Fruit fly (Drosophila melanogaster) whole organism, embryonic: Measurements from ENCODE around the gene CG46523.

ENCODE experiments used
- Abd-B ChIP-seq: fragments of 200-800 bp; sonication (Bioruptor generic); optimal IDR thresholded peaks from 2 replicates; lab custom pipeline; 2018; ENCODE audit warnings: missing biosample characterization, mild to moderate bottlenecking, missing genetic modification characterization, moderate library complexity
- BEAF-32 ChIP-seq: fragments of 200-800 bp; sonication (Bioruptor generic); optimal IDR thresholded peaks from 3 replicates; lab custom pipeline; 2017; ENCODE audit warnings: missing biosample characterization, missing genetic modification characterization, mild to moderate bottlenecking, moderate library complexity, missing genetic modification reagents
- CG10321 ChIP-seq: fragments of 200-800 bp; sonication (Bioruptor generic); IDR thresholded peaks from 2 replicates; pipeline ENCODE4 v1.3.6; 2022; ENCODE audit warnings: missing biosample characterization, missing genetic modification characterization
- CG11085 ChIP-seq: fragments of 200-800 bp; sonication (Bioruptor generic); IDR thresholded peaks from 2 replicates; pipeline ENCODE4 v1.3.6; 2022; ENCODE audit warnings: missing biosample characterization, missing genetic modification characterization
- CG1529 ChIP-seq: fragments of 200-800 bp; sonication (Bioruptor generic); optimal IDR thresholded peaks from 3 replicates; lab custom pipeline; 2018; ENCODE audit warnings: missing biosample characterization, missing genetic modification characterization
- CG15601 ChIP-seq: fragments of 200-800 bp; sonication (Bioruptor generic); optimal IDR thresholded peaks from 3 replicates; lab custom pipeline; 2019; ENCODE audit warnings: missing biosample characterization, mild to moderate bottlenecking, missing genetic modification characterization, moderate library complexity
- CG17186 ChIP-seq: fragments of 200-800 bp; sonication (Bioruptor generic); optimal IDR thresholded peaks from 3 replicates; lab custom pipeline; 2017; ENCODE audit warnings: missing biosample characterization, missing genetic modification reagents, missing genetic modification characterization
- CG17802 ChIP-seq: fragments of 200-800 bp; sonication (Bioruptor generic); optimal IDR thresholded peaks from 2 replicates; lab custom pipeline; 2018; ENCODE audit warnings: missing biosample characterization, mild to moderate bottlenecking, missing genetic modification characterization, moderate library complexity
- CG30431 ChIP-seq: fragments of 200-800 bp; sonication (Bioruptor generic); optimal IDR thresholded peaks from 2 replicates; lab custom pipeline; 2017; ENCODE audit warnings: missing biosample characterization, missing genetic modification characterization
- CG3838 ChIP-seq: fragments of 200-800 bp; sonication (Bioruptor generic); optimal IDR thresholded peaks from 3 replicates; lab custom pipeline; 2016; ENCODE audit warnings: missing biosample characterization, missing genetic modification characterization
- CG5953 ChIP-seq: fragments of 200-800 bp; sonication (Bioruptor generic); IDR thresholded peaks from 2 replicates; pipeline ENCODE4 v1.3.6; 2022; ENCODE audit warnings: missing biosample characterization, missing genetic modification characterization
- CG7786 ChIP-seq: fragments of 200-800 bp; sonication (Bioruptor generic); optimal IDR thresholded peaks from 2 replicates; lab custom pipeline; 2016; ENCODE audit warnings: missing biosample characterization, missing genetic modification characterization
- CG8089 ChIP-seq: fragments of 200-800 bp; sonication (Bioruptor generic); optimal IDR thresholded peaks from 3 replicates; lab custom pipeline; 2016; ENCODE audit warnings: missing biosample characterization, missing genetic modification characterization
- CG9727 ChIP-seq: fragments of 200-800 bp; sonication (Bioruptor generic); optimal IDR thresholded peaks from 3 replicates; lab custom pipeline; 2017; ENCODE audit warnings: missing biosample characterization, mild to moderate bottlenecking, missing genetic modification characterization
- Dll ChIP-seq: fragments of 200-800 bp; sonication (Bioruptor generic); IDR thresholded peaks from 4 replicates; pipeline ENCODE4 v1.3.6; 2022; ENCODE audit warnings: missing biosample characterization, missing genetic modification characterization; ENCODE audit not compliant: partially characterized antibody
- ERR ChIP-seq: fragments of 200-800 bp; sonication (Bioruptor generic); optimal IDR thresholded peaks from 2 replicates; lab custom pipeline; 2016; ENCODE audit warnings: missing biosample characterization, missing genetic modification characterization
- Eip74EF ChIP-seq, 2 experiments: fragments of 200-800 bp in 1 of 2; fragments of >200 bp in 1 of 2; sonication (Bioruptor generic) in 1 of 2; optimal IDR thresholded peaks; 2 replicates each; lab custom pipeline; 2017 to 2019; ENCODE audit warnings: missing biosample characterization in 2 of 2, missing genetic modification characterization in 2 of 2, mild to moderate bottlenecking in 1 of 2, moderate library complexity in 1 of 2
- Fer2 ChIP-seq: fragments of 200-800 bp; sonication (Bioruptor generic); optimal IDR thresholded peaks from 2 replicates; lab custom pipeline; 2018; ENCODE audit warnings: missing biosample characterization, mild to moderate bottlenecking, missing genetic modification characterization, moderate library complexity
- HLH3B ChIP-seq: fragments of 200-800 bp; sonication (Bioruptor generic); IDR thresholded peaks from 2 replicates; pipeline ENCODE4 v1.3.6; 2022; ENCODE audit warnings: missing biosample characterization, missing genetic modification characterization
- HLH54F ChIP-seq: fragments of 200-800 bp; sonication (Bioruptor generic); optimal IDR thresholded peaks from 3 replicates; lab custom pipeline; 2016; ENCODE audit warnings: missing biosample characterization, missing genetic modification characterization
- Hey ChIP-seq: fragments of 200-800 bp; sonication (Bioruptor generic); optimal IDR thresholded peaks from 3 replicates; lab custom pipeline; 2018; ENCODE audit warnings: missing biosample characterization, mild to moderate bottlenecking, missing genetic modification characterization
- Hr78 ChIP-seq, 2 experiments: fragments of 200-800 bp in 1 of 2; fragments of >200 bp in 1 of 2; sonication (Bioruptor generic) in 1 of 2; optimal IDR thresholded peaks; 2 replicates each; lab custom pipeline; 2017 to 2019; ENCODE audit warnings: missing biosample characterization in 2 of 2, missing genetic modification characterization in 2 of 2, mild to moderate bottlenecking in 1 of 2, moderate library complexity in 1 of 2
- MTF-1 ChIP-seq: fragments of 200-800 bp; sonication (Bioruptor generic); optimal IDR thresholded peaks from 2 replicates; lab custom pipeline; 2018; ENCODE audit warnings: missing biosample characterization, mild to moderate bottlenecking, missing genetic modification characterization, borderline replicate concordance
- NC2β ChIP-seq: fragments of 200-800 bp; sonication (Bioruptor generic); optimal IDR thresholded peaks from 2 replicates; lab custom pipeline; 2016; ENCODE audit warnings: missing biosample characterization, missing genetic modification characterization
- Nf-YC ChIP-seq: fragments of 200-800 bp; optimal IDR thresholded peaks from 3 replicates; lab custom pipeline; 2019; ENCODE audit warnings: missing biosample characterization, mild to moderate bottlenecking, missing genetic modification characterization, moderate library complexity
- Optix ChIP-seq: fragments of 200-800 bp; sonication (Bioruptor generic); IDR thresholded peaks from 3 replicates; pipeline ENCODE4 v1.3.6; 2022; ENCODE audit warnings: missing biosample characterization, missing genetic modification characterization
- Sry-β ChIP-seq: fragments of 200-800 bp; sonication (Bioruptor generic); optimal IDR thresholded peaks from 2 replicates; lab custom pipeline; 2018; ENCODE audit warnings: missing biosample characterization, mild to moderate bottlenecking, missing genetic modification characterization, moderate library complexity
- Usf ChIP-seq: fragments of 200-800 bp; sonication (Bioruptor generic); optimal IDR thresholded peaks from 2 replicates; lab custom pipeline; 2017; ENCODE audit warnings: missing genotype, missing biosample characterization, missing genetic modification characterization
- bowl ChIP-seq: fragments of 200-800 bp; sonication (Bioruptor generic); IDR thresholded peaks from 2 replicates; pipeline ENCODE4 v1.3.6; 2022; ENCODE audit warnings: missing biosample characterization, missing genetic modification characterization
- br ChIP-seq: fragments of >200 bp; optimal IDR thresholded peaks from 2 replicates; lab custom pipeline; 2017
- caup ChIP-seq: fragments of 200-800 bp; sonication (Bioruptor generic); optimal IDR thresholded peaks from 3 replicates; lab custom pipeline; 2017; ENCODE audit warnings: missing biosample characterization, mild to moderate bottlenecking, missing genetic modification characterization, moderate library complexity; ENCODE audit not compliant: severe bottlenecking
- danr ChIP-seq: fragments of 200-800 bp; sonication (Bioruptor generic); IDR thresholded peaks from 2 replicates; pipeline ENCODE4 v1.3.6; 2022; ENCODE audit warnings: missing biosample characterization, missing genetic modification characterization
- dmrt11E ChIP-seq: fragments of 200-800 bp; sonication (Bioruptor generic); optimal IDR thresholded peaks from 3 replicates; lab custom pipeline; 2018; ENCODE audit warnings: missing biosample characterization, mild to moderate bottlenecking, missing genetic modification characterization, moderate library complexity
- dpn ChIP-seq, 2 experiments: fragments of 200-800 bp; sonication (Bioruptor generic); optimal IDR thresholded peaks; 3 replicates each; lab custom pipeline; 2016; ENCODE audit warnings: missing biosample characterization in 2 of 2, missing genetic modification characterization in 2 of 2
- gcm ChIP-seq: fragments of 200-800 bp; sonication (Bioruptor generic); optimal IDR thresholded peaks from 2 replicates; lab custom pipeline; 2019; ENCODE audit warnings: missing biosample characterization, mild to moderate bottlenecking, missing genetic modification characterization, moderate library complexity
- gem ChIP-seq: fragments of 200-800 bp; sonication (Bioruptor generic); optimal IDR thresholded peaks from 2 replicates; lab custom pipeline; 2019; ENCODE audit warnings: missing biosample characterization, mild to moderate bottlenecking, missing genetic modification characterization, moderate library complexity
- grn ChIP-seq: fragments of 200-800 bp; sonication (Bioruptor generic); optimal IDR thresholded peaks from 3 replicates; lab custom pipeline; 2017; ENCODE audit warnings: missing biosample characterization, missing genetic modification characterization
- knrl ChIP-seq: fragments of 200-800 bp; sonication (Bioruptor generic); IDR thresholded peaks from 3 replicates; pipeline ENCODE4 v1.3.6; 2022; ENCODE audit warnings: missing biosample characterization, missing genetic modification characterization; ENCODE audit not compliant: partially characterized antibody
- phol ChIP-seq: fragments of 200-800 bp; sonication (Bioruptor generic); optimal IDR thresholded peaks from 3 replicates; lab custom pipeline; 2018; ENCODE audit warnings: missing biosample characterization, mild to moderate bottlenecking, missing genetic modification characterization, moderate library complexity
- salm ChIP-seq: fragments of 200-800 bp; sonication (Bioruptor generic); optimal IDR thresholded peaks from 2 replicates; lab custom pipeline; 2018; ENCODE audit warnings: missing biosample characterization, mild to moderate bottlenecking, missing genetic modification characterization
- tap ChIP-seq: fragments of 200-800 bp; optimal IDR thresholded peaks from 3 replicates; lab custom pipeline; 2019; ENCODE audit warnings: missing biosample characterization, mild to moderate bottlenecking, missing genetic modification characterization, moderate library complexity
- tio ChIP-seq: fragments of 200-800 bp; sonication (Bioruptor generic); optimal IDR thresholded peaks from 2 replicates; lab custom pipeline; 2017; ENCODE audit warnings: missing biosample characterization, missing genetic modification characterization, inconsistent platforms
- tll ChIP-seq, 2 experiments: fragments of 200-800 bp in 1 of 2; fragments of >200 bp in 1 of 2; sonication (Bioruptor generic) in 1 of 2; optimal IDR thresholded peaks; 2 replicates each; lab custom pipeline; 2017 to 2019; ENCODE audit warnings: missing biosample characterization in 2 of 2, missing genetic modification characterization in 2 of 2, mild to moderate bottlenecking in 1 of 2, moderate library complexity in 1 of 2
- trh ChIP-seq: fragments of 200-800 bp; sonication (Bioruptor generic); optimal IDR thresholded peaks from 2 replicates; lab custom pipeline; 2016; ENCODE audit warnings: missing biosample characterization, missing genetic modification characterization
- z ChIP-seq: fragments of 200-800 bp; sonication (Bioruptor generic); IDR thresholded peaks from 3 replicates; pipeline ENCODE4 v1.3.6; 2022; ENCODE audit warnings: missing biosample characterization, missing genetic modification characterization

Gene CG46523

DNA sequence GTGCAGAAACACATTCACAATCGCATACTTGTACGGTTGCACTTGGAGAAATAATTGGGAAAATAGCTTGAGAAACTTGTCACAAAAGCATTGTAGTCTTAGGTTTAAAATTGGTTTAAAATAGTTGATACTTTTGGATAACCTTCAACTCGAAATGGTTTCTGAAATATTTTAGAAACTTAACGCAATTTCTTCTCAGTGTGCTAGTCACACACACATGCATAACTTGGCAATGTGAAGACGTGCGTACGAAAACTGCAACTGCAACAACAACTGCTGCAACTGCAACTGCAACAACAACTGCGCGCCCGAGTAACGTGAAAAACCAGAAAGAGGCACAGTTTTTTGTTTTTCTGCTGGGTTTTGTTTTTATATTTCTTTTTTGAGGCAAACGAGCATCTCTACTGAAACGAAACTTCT, 52.8 kb downstream of the CG46523 start (continued):
- TF ChIP-seq NC2β (GFP tag; lab: Kevin White, UChicago) (peak; percentile 83), CG30431 (GFP tag; lab: Kevin White, UChicago) (peak; percentile 76), Eip74EF (GFP tag; optimal IDR thresholded peaks at IDR 0.05; lab: Kevin White, UChicago) (peak in 1 of 2 experiments; percentile 66), Sry-β (GFP tag; lab: Kevin White, UChicago) (peak; percentile 1), Usf (GFP tag; lab: Kevin White, UChicago) (peak; percentile 61), br (no peak), gem (tag; lab: Kevin White, UChicago) (peak; percentile 90), Nf-YC (tag; lab: Kevin White, UChicago) (peak; percentile 18), HLH54F (GFP tag; lab: Kevin White, UChicago) (peak; percentile 42), trh (GFP tag; lab: Kevin White, UChicago) (peak; percentile 74), gcm (GFP tag; lab: Kevin White, UChicago) (peak; percentile 59), phol (peak; percentile 93), Dll (GFP tag; lab: Robert Waterston, UW) (no peak), CG10321 (peak; percentile 49; the same call in 1 of the 2 replicates), dpn (GFP tag; optimal IDR thresholded peaks at IDR 0.05; lab: Kevin White, UChicago) (peak; percentile 76 to 84), CG7786 (peak; percentile 76), tll (GFP tag; optimal IDR thresholded peaks at IDR 0.05; lab: Kevin White, UChicago) (peak in 1 of 2 experiments; percentile 36), ERR (peak; percentile 37), CG9727 (GFP tag; lab: Kevin White, UChicago) (peak; percentile 91), caup (GFP tag; lab: Kevin White, UChicago) (peak; percentile 40), CG5953 (GFP tag; lab: Robert Waterston, UW) (peak; percentile 77), MTF-1 (GFP tag; lab: Kevin White, UChicago) (peak; percentile 82), salm (tag; lab: Kevin White, UChicago) (peak; percentile 69), CG8089 (GFP tag; lab: Kevin White, UChicago) (peak; percentile 79), tap (tag; lab: Kevin White, UChicago) (peak; percentile 90), CG3838 (GFP tag; lab: Kevin White, UChicago) (peak; percentile 57), CG1529 (GFP tag; lab: Kevin White, UChicago) (peak; percentile 81), tio (GFP tag; lab: Kevin White, UChicago) (peak; percentile 77), grn (GFP tag; lab: Kevin White, UChicago) (no peak), danr (GFP tag; lab: Robert Waterston, UW) (peak; percentile 73), BEAF-32 (GFP tag; lab: Kevin White, UChicago) (no peak), dmrt11E (tag; lab: Kevin White, UChicago) (peak; percentile 89), Fer2 (tag; lab: Kevin White, UChicago) (peak; percentile 25), bowl (GFP tag; lab: Robert Waterston, UW) (peak; percentile 68; the same call in 1 of the 2 replicates), Abd-B (peak; percentile 81), z (GFP tag; lab: Robert Waterston, UW) (no peak), knrl (GFP tag; lab: Robert Waterston, UW) (no peak), Hey (tag; lab: Kevin White, UChicago) (no peak), Hr78 (GFP tag; optimal IDR thresholded peaks at IDR 0.05; lab: Kevin White, UChicago) (peak in 1 of 2 experiments; percentile 31), CG17802 (tag; lab: Kevin White, UChicago) (peak; percentile 62), CG17186 (peak; percentile 49), CG11085 (GFP tag; lab: Robert Waterston, UW) (no peak; the same call in 1 of the 2 replicates), CG15601 (tag; lab: Kevin White, UChicago) (peak; percentile 70), HLH3B (GFP tag; lab: Robert Waterston, UW) (peak; percentile 89), Optix (GFP tag; lab: Robert Waterston, UW) (peak; percentile 83)
